Fruit fly (Drosophila melanogaster) whole organism, wandering third instar larva: Measurements from ENCODE around the gene Ubr1.

Experiments used
- Dfd ChIP-seq: fragments of >200 bp; optimal IDR thresholded peaks from 2 replicates; lab custom pipeline; 2017; ENCODE audit warnings: missing biosample characterization, missing genetic modification characterization
- Jra ChIP-seq: sonication (Bioruptor generic); optimal IDR thresholded peaks from 2 replicates; lab custom pipeline; 2016; ENCODE audit warnings: missing biosample characterization, missing genetic modification characterization
- OdsH ChIP-seq: fragments of 200-800 bp; sonication (Bioruptor generic); optimal IDR thresholded peaks from 2 replicates; lab custom pipeline; 2016; ENCODE audit warnings: missing biosample characterization, mild to moderate bottlenecking, missing genetic modification characterization
- Vsx2 ChIP-seq: fragments of 200-300, 225-300 bp; sonication (Bioruptor generic); optimal IDR thresholded peaks from 2 replicates; lab custom pipeline; 2018; ENCODE audit warnings: missing biosample characterization, missing genetic modification characterization; ENCODE audit not compliant: partially characterized antibody
- foxo ChIP-seq, 2 experiments: fragments of 200-800 bp; sonication (Bioruptor generic); optimal IDR thresholded peaks; 2 replicates in 1 of 2; 3 replicates in 1 of 2; lab custom pipeline; 2016 to 2017; ENCODE audit warnings: missing biosample characterization in 2 of 2, missing genetic modification characterization in 2 of 2
- fru ChIP-seq: fragments of 200-800 bp; sonication (Bioruptor generic); optimal IDR thresholded peaks from 3 replicates; lab custom pipeline; 2016; ENCODE audit warnings: missing biosample characterization, mild to moderate bottlenecking, missing genetic modification characterization
- h ChIP-seq: fragments of 200-800 bp; sonication (Bioruptor generic); optimal IDR thresholded peaks from 3 replicates; lab custom pipeline; 2016; ENCODE audit warnings: missing biosample characterization, mild to moderate bottlenecking, missing genetic modification characterization
- pan ChIP-seq: fragments of >200 bp; optimal IDR thresholded peaks from 2 replicates; lab custom pipeline; 2017
- psq ChIP-seq: fragments of 200-800 bp; sonication (Bioruptor generic); optimal IDR thresholded peaks from 3 replicates; lab custom pipeline; 2017; ENCODE audit warnings: missing biosample characterization, mild to moderate bottlenecking, missing genetic modification characterization, moderate library complexity

DNA sequence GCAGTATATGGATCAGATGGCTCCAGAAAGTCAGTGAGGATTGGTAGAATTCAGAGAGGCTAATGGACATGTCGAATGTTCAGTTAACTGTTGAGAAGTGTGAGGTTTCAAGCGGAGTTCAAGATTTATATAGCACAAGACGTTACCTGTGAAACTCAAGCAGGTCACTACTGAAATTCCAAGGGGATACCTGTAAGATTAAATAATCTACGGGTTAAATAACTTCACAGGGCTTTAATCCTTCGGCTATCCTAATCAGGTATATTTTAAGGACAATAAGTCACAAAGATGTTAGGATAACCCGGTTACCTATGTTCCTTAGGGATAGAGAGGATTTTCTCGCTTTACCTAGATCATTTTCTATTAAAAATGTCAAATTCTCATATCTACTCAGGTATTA, 20.1 kb downstream of the Ubr1 start, which contains the start of gene CG13000:
- TF ChIP-seq h (no peak), pan (lab: Kevin White, UChicago) (no peak), psq (GFP tag; lab: Kevin White, UChicago) (no peak), OdsH (no peak), Jra (GFP tag; lab: Kevin White, UChicago) (no peak), Vsx2 (GFP tag; lab: Kevin White, UChicago) (no peak), fru (GFP tag; lab: Kevin White, UChicago) (no peak), foxo (GFP tag; optimal IDR thresholded peaks at IDR 0.05; lab: Kevin White, UChicago) (no peak), Dfd (GFP tag; lab: Kevin White, UChicago) (no peak)
